ENCODE assay signal across 1 fruit fly cellular context in the genomic region with DNA sequence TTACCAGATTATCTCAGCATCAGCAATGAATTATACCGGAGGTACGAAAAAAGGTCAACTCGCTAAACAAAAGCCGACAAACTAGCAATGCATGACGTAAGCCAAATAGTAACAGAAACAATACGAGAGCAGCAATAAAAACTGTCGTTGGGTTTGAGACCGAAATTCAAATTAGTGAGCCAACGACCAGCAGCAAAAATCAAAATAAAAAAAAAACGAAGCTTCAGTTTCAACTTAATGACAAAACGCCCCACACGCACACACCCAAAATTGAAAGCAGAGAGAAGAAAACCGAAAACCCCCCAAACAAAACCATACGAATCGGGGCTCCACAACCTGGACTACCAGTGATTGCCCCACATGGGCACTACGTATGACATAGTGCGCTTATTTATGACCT.
TF ChIP-seq lines count a peak whose summit lies in the region.

No protein-coding gene starts in this region.

TF ChIP-seq in whole organism, embryonic, 481 proteins besides CTCF, POLR2A, EP300 and RAD21 (continued from another document):
- TF ChIP-seq CG3995 (GFP tag; optimal IDR thresholded peaks at IDR 0.05; lab: Kevin White, UChicago) (no peak), Abd-B (GFP tag; optimal IDR thresholded peaks at IDR 0.05; lab: Kevin White, UChicago) (peak; percentile 47), CG2678 (tag; optimal IDR thresholded peaks at IDR 0.05; lab: Kevin White, UChicago) (no peak), CG2116 (GFP tag; optimal IDR thresholded peaks at IDR 0.05; lab: Kevin White, UChicago) (no peak), sug (tag; optimal IDR thresholded peaks at IDR 0.05; lab: Kevin White, UChicago) (peak; percentile 44), Side (GFP tag; optimal IDR thresholded peaks at IDR 0.05; lab: Kevin White, UChicago) (no peak), Awh (GFP tag; IDR thresholded peaks at IDR 0.05; lab: Robert Waterston, UW) (0 out of 2 replicates have a peak, but pooled peaks have one; percentile 49), ranshi (GFP tag; IDR thresholded peaks at IDR 0.05; lab: Robert Waterston, UW) (no peak), CG11723 (GFP tag; optimal IDR thresholded peaks at IDR 0.05; lab: Kevin White, UChicago) (no peak), HmgD (GFP tag; optimal IDR thresholded peaks at IDR 0.05; lab: Kevin White, UChicago) (no peak), CG12391 (tag; optimal IDR thresholded peaks at IDR 0.05; lab: Kevin White, UChicago) (no peak), CG4617 (GFP tag; optimal IDR thresholded peaks at IDR 0.05; lab: Kevin White, UChicago; ENCODE audit: borderline replicate concordance) (no peak), Lim3 (GFP tag; IDR thresholded peaks at IDR 0.05; lab: Robert Waterston, UW) (no peak), CG34422 (GFP tag; IDR thresholded peaks at IDR 0.05; lab: Robert Waterston, UW) (no peak), Dbx (GFP tag; IDR thresholded peaks at IDR 0.05; lab: Robert Waterston, UW) (0 out of 3 replicates have a peak, but pooled peaks have one; percentile 9), cwo (GFP tag; optimal IDR thresholded peaks at IDR 0.05; lab: Kevin White, UChicago) (no peak), CG13894 (tag; optimal IDR thresholded peaks at IDR 0.05; lab: Kevin White, UChicago) (peak; percentile 68), sqz (GFP tag; optimal IDR thresholded peaks at IDR 0.05; lab: Kevin White, UChicago) (peak; percentile 57), danr (GFP tag; IDR thresholded peaks at IDR 0.05; lab: Robert Waterston, UW) (no peak), abd-A (tag; optimal IDR thresholded peaks at IDR 0.05; lab: Kevin White, UChicago) (peak; percentile 87), Pdp1 (GFP tag; optimal IDR thresholded peaks at IDR 0.05; lab: Kevin White, UChicago) (peak in 1 of 2 experiments; percentile 76), zfh2 (GFP tag; optimal IDR thresholded peaks at IDR 0.05; lab: Kevin White, UChicago) (no peak), fd102C (GFP tag; optimal IDR thresholded peaks at IDR 0.05; lab: Kevin White, UChicago) (no peak), CG16813 (GFP tag; IDR thresholded peaks at IDR 0.05; lab: Robert Waterston, UW; ENCODE audit: partially characterized antibody) (no peak), mam (GFP tag; optimal IDR thresholded peaks at IDR 0.05; lab: Kevin White, UChicago) (no peak), CHES-1-like (GFP tag; optimal IDR thresholded peaks at IDR 0.05; lab: Kevin White, UChicago) (no peak), Fer2 (tag; optimal IDR thresholded peaks at IDR 0.05; lab: Kevin White, UChicago) (no peak), CG8359 (GFP tag; optimal IDR thresholded peaks at IDR 0.05; lab: Kevin White, UChicago; ENCODE audit: borderline replicate concordance) (no peak), Ptx1 (GFP tag; IDR thresholded peaks at IDR 0.05; lab: Robert Waterston, UW) (no peak), Atf3 (GFP tag; optimal IDR thresholded peaks at IDR 0.05; lab: Kevin White, UChicago) (no peak), trem (tag; optimal IDR thresholded peaks at IDR 0.05; lab: Kevin White, UChicago) (no peak), gro (GFP tag; optimal IDR thresholded peaks at IDR 0.05; lab: Kevin White, UChicago) (no peak), Hr78 (GFP tag; optimal IDR thresholded peaks at IDR 0.05; lab: Kevin White, UChicago) (peak in 1 of 2 experiments; percentile 80), CG6272 (GFP tag; IDR thresholded peaks at IDR 0.05; lab: Robert Waterston, UW) (no peak), CG7556 (GFP tag; optimal IDR thresholded peaks at IDR 0.05; lab: Kevin White, UChicago) (no peak), hbn (GFP tag; IDR thresholded peaks at IDR 0.05; lab: Robert Waterston, UW; ENCODE audit: partially characterized antibody) (no peak), PHDP (tag; optimal IDR thresholded peaks at IDR 0.05; lab: Kevin White, UChicago) (no peak), CG2712 (tag; optimal IDR thresholded peaks at IDR 0.05; lab: Kevin White, UChicago) (no peak), dimm (GFP tag; IDR thresholded peaks at IDR 0.05; lab: Robert Waterston, UW) (no peak), CG3281 (GFP tag; optimal IDR thresholded peaks at IDR 0.05; lab: Kevin White, UChicago) (no peak), CG9727 (GFP tag; optimal IDR thresholded peaks at IDR 0.05; lab: Kevin White, UChicago) (no peak)
